Fruit fly (Drosophila melanogaster): ENCODE results near the gene Btk.

Btk gene

DNA sequence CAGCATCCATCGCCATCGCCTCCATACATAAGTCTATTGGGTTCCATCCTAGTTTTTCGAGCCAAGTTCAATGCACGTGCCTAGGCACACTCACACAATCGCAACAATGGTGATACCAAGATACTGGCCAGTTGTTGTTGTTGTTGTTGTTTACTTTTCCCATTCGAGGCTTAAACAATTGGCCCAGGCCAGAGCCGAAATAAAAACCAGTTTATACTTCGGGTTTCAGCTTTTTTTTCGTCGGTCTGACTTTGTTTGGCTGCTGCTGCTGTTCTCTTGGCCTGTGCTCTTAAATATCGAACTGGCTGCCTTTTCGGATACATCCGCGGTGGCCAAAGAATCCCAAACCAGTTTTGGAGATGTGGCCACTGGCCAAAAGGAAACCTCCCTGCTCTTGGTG, 20.7 kb downstream of the Btk start (continued):
- no peak for TF ChIP-seq dmrt11E (tag; optimal IDR thresholded peaks at IDR 0.05)
- peak; percentile 5 to 6 for TF ChIP-seq Trl (optimal IDR thresholded peaks at IDR 0.05)
- no peak for TF ChIP-seq Trl (GFP tag; optimal IDR thresholded peaks at IDR 0.05)
- no peak for TF ChIP-seq MTF-1 (GFP tag; optimal IDR thresholded peaks at IDR 0.05; ENCODE audit: borderline replicate concordance)
- TF ChIP-seq Ssrp (tag; optimal IDR thresholded peaks at IDR 0.05) = no peak
- no peak for TF ChIP-seq caup (GFP tag; optimal IDR thresholded peaks at IDR 0.05; ENCODE audit: severe bottlenecking)
- TF ChIP-seq vvl (GFP tag; IDR thresholded peaks at IDR 0.05) = peak; percentile 14; the same call in 1 of the 2 replicates
- no peak for TF ChIP-seq CG10543 (GFP tag; optimal IDR thresholded peaks at IDR 0.05)
- peak; percentile 59 for TF ChIP-seq cg (GFP tag; optimal IDR thresholded peaks at IDR 0.05)
- no peak for TF ChIP-seq rib (GFP tag; IDR thresholded peaks at IDR 0.05)
- TF ChIP-seq CG12071 (GFP tag; optimal IDR thresholded peaks at IDR 0.05) = peak; percentile 8
- TF ChIP-seq az2 (GFP tag; optimal IDR thresholded peaks at IDR 0.05) = no peak
- peak; percentile 79; the same call in 1 of the 2 replicates for TF ChIP-seq onecut (GFP tag; IDR thresholded peaks at IDR 0.05)
- TF ChIP-seq Drgx (GFP tag; IDR thresholded peaks at IDR 0.05) = 0 out of 2 replicates have a peak, but pooled peaks have one; percentile 5
- no peak for TF ChIP-seq CkIIα-i1 (GFP tag; IDR thresholded peaks at IDR 0.05)
- no peak for TF ChIP-seq CG9609 (GFP tag; optimal IDR thresholded peaks at IDR 0.05)
- no peak for TF ChIP-seq HLH3B (GFP tag; IDR thresholded peaks at IDR 0.05)
- TF ChIP-seq CG12744 (GFP tag; optimal IDR thresholded peaks at IDR 0.05) = no peak
- peak; percentile 60 for TF ChIP-seq cwo (GFP tag; optimal IDR thresholded peaks at IDR 0.05)
- no peak for TF ChIP-seq run (tag; optimal IDR thresholded peaks at IDR 0.05)
- peak; percentile 87 for TF ChIP-seq CG3163 (GFP tag; optimal IDR thresholded peaks at IDR 0.05)
- no peak for TF ChIP-seq CG12299 (tag; optimal IDR thresholded peaks at IDR 0.05)
- TF ChIP-seq NC2α (GFP tag; optimal IDR thresholded peaks at IDR 0.05) = no peak
- peak; percentile 95 for TF ChIP-seq chinmo (GFP tag; IDR thresholded peaks at IDR 0.05; ENCODE audit: partially characterized antibody)
- TF ChIP-seq sqz (GFP tag; optimal IDR thresholded peaks at IDR 0.05) = peak; percentile 58
- TF ChIP-seq kah (GFP tag; optimal IDR thresholded peaks at IDR 0.05) = no peak
- TF ChIP-seq CG6854 (GFP tag; optimal IDR thresholded peaks at IDR 0.05) = no peak
- TF ChIP-seq CG17385 (GFP tag; optimal IDR thresholded peaks at IDR 0.05) = no peak
- TF ChIP-seq nmo (GFP tag; optimal IDR thresholded peaks at IDR 0.05) = no peak
- peak; percentile 88 for TF ChIP-seq kni (GFP tag; optimal IDR thresholded peaks at IDR 0.05)
- no peak for TF ChIP-seq CG31224 (GFP tag; IDR thresholded peaks at IDR 0.05)
- 0 out of 3 replicates have a peak, but pooled peaks have one; percentile 26 for TF ChIP-seq CG6175 (GFP tag; IDR thresholded peaks at IDR 0.05)
- no peak for TF ChIP-seq grn (GFP tag; optimal IDR thresholded peaks at IDR 0.05)
- no peak for TF ChIP-seq CG18262 (tag; optimal IDR thresholded peaks at IDR 0.05)
- TF ChIP-seq Deaf1 (tag; optimal IDR thresholded peaks at IDR 0.05) = peak; percentile 84
- TF ChIP-seq gem (tag; optimal IDR thresholded peaks at IDR 0.05) = no peak
- TF ChIP-seq CG16813 (GFP tag; IDR thresholded peaks at IDR 0.05; ENCODE audit: partially characterized antibody) = no peak
- no peak for TF ChIP-seq CG2199 (GFP tag; IDR thresholded peaks at IDR 0.05)

dm6 chr2L:8279400-8280065, 21.3 kb downstream of the Btk start:
- TF ChIP-seq CG10321 (GFP tag; IDR thresholded peaks at IDR 0.05) = no peak
- TF ChIP-seq jing (GFP tag; optimal IDR thresholded peaks at IDR 0.05) = peak; percentile 58
- TF ChIP-seq danr (GFP tag; IDR thresholded peaks at IDR 0.05) = no peak
- no peak for TF ChIP-seq pita (GFP tag; optimal IDR thresholded peaks at IDR 0.05)
- no peak for TF ChIP-seq seq (GFP tag; IDR thresholded peaks at IDR 0.05)
- TF ChIP-seq knrl (GFP tag; IDR thresholded peaks at IDR 0.05; ENCODE audit: partially characterized antibody) = no peak
- TF ChIP-seq chm (GFP tag; IDR thresholded peaks at IDR 0.05) = peak; percentile 71; the same call in 1 of the 2 replicates
- peak; percentile 77 for TF ChIP-seq CG8388 (GFP tag; optimal IDR thresholded peaks at IDR 0.05)
- TF ChIP-seq stwl (tag; optimal IDR thresholded peaks at IDR 0.05) = no peak
- TF ChIP-seq Usf (GFP tag; optimal IDR thresholded peaks at IDR 0.05) = peak; percentile 29
- TF ChIP-seq CG11247 (GFP tag; IDR thresholded peaks at IDR 0.05) = no peak
- no peak for TF ChIP-seq hbn (GFP tag; IDR thresholded peaks at IDR 0.05; ENCODE audit: partially characterized antibody)
- TF ChIP-seq Camta (GFP tag; optimal IDR thresholded peaks at IDR 0.05) = peak; percentile 60
- 0 out of 2 replicates have a peak, but pooled peaks have one; percentile 6 for TF ChIP-seq CG7372 (GFP tag; IDR thresholded peaks at IDR 0.05)

All from whole organism, embryonic.